Worm (Caenorhabditis elegans): ENCODE measurements around the gene F40A3.2.

The F40A3.2 gene

DNA sequence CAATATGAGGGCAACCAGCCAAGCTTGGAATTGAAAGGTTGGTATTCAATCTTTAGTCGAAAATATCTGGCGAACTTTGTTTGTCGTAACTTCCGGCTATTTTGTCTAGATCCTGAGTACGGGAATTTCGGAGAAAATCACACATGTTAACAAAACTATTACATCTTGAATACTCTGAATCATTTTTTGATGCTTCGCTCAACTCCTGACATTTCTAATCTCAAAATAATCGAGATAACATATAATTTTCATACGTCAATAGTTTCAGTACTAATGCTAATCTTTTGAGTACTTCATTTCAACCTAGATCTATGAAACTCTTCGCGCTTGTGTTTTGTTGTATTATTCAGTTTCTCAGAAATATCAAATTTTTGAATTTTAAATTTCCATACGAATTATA lies 22.5 kb downstream of the F40A3.2 start:
- TF ChIP-seq dmd-6 (GFP tag; IDR thresholded peaks at IDR 0.05) (no peak), ces-1 (GFP tag; optimal IDR thresholded peaks at IDR 0.05) (no peak), jun-1 (tag; optimal IDR thresholded peaks at IDR 0.05) (no peak), ama-1 (optimal IDR thresholded peaks at IDR 0.05) (no peak), dve-1 (tag; optimal IDR thresholded peaks at IDR 0.05; ENCODE audit: insufficient read depth) (no peak), nhr-237 (tag; optimal IDR thresholded peaks at IDR 0.05) (no peak), zag-1 (tag; optimal IDR thresholded peaks at IDR 0.05) (no peak), unc-39 (tag; optimal IDR thresholded peaks at IDR 0.05) (no peak), lin-1 (GFP tag; IDR thresholded peaks at IDR 0.05) (no peak), tra-1 (GFP tag; IDR thresholded peaks at IDR 0.05) (no peak), set-16 (GFP tag; IDR thresholded peaks at IDR 0.05) (no peak), egl-43 (GFP tag; IDR thresholded peaks at IDR 0.05) (no peak), mdt-29 (GFP tag; IDR thresholded peaks at IDR 0.05) (no peak), pqm-1 (tag; optimal IDR thresholded peaks at IDR 0.05) (no peak), hlh-11 (tag; optimal IDR thresholded peaks at IDR 0.05) (no peak), ceh-62 (tag; optimal IDR thresholded peaks at IDR 0.05) (no peak), lin-15B (tag; optimal IDR thresholded peaks at IDR 0.05) (no peak), T20F7.1 (GFP tag; optimal IDR thresholded peaks at IDR 0.05) (no peak)

DNA sequence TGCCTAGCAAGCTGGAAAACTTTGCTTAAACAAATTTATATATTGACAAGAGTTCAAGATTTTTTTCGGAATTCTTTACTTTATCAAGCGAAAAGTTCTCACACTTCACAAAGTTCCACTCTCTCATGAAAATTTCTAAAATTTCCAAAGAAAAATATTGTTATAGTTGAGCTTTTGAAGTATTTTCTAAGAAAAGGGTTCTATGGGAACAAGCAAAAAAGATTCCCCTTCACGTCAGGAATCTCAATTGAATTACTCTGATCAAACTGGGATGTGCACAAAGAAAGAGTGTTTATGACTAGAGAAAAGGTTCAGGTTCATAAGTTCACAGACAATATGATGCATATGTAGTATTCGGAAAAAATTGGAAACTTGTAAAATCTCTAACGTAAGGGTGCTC lies 25.7 kb downstream of the F40A3.2 start:
- peak in 1 of 2 experiments; percentile 80 for TF ChIP-seq unc-62 (GFP tag; optimal IDR thresholded peaks at IDR 0.05 in 1 of 2)
- no peak for TF ChIP-seq unc-62 (tag; optimal IDR thresholded peaks at IDR 0.05)
- TF ChIP-seq tag-97 (GFP tag; IDR thresholded peaks at IDR 0.05) = no peak
- TF ChIP-seq lin-15B (tag; optimal IDR thresholded peaks at IDR 0.05) = no peak
- peak; percentile 92 for TF ChIP-seq fkh-10 (GFP tag; optimal IDR thresholded peaks at IDR 0.05)

DNA sequence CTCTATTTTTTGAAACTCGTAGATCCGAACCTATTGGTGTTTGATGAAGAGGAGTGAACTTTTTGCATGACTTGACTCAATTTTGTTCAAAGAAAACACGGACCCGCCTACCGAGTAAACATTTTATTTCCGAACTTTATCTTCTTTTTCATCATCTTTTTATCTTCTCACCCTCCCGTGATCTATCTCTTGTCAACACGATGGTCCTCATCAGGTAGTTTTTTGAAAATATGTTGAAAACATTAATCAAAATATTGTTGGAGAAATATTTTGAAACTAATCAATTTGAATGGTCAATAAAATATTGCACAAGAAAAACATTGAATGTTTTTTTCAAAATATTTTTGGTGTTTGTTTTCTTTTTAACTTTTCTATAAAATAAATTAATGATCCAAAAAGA lies 29.7 kb downstream of the F40A3.2 start:
- TF ChIP-seq daf-16 (GFP tag; optimal IDR thresholded peaks at IDR 0.05) = peak in 1 of 2 experiments; percentile 94
- no peak for TF ChIP-seq daf-16 (tag; optimal IDR thresholded peaks at IDR 0.05)
- no peak for TF ChIP-seq dve-1 (tag; optimal IDR thresholded peaks at IDR 0.05; ENCODE audit: insufficient read depth)

DNA sequence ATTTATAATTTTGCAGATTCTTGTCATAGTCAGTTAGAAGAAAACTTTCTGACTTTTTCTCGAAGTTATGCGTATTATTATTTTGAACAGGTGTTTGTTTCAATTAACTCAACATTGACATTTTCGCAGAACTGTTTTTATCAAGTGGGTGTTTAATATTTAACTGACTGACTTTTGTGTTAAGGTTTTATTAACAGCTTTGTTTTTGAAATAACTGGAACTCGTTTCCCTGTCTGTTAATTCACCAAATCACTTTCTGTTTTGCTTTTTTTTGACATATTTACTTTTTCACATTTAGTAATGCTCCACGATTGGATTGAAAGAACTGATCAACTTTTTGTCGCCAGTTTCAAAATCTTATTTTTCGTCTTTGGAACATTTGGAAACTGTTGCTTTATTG lies 46.8 kb downstream of the F40A3.2 start, which contains the start of gene srsx-7:
Gene srsx-7 (plus strand): TSS at position 301 of the 400 bp plus-strand sequence.
- no peak for TF ChIP-seq F49E8.2 (tag; optimal IDR thresholded peaks at IDR 0.05; ENCODE audit: borderline replicate concordance)

DNA sequence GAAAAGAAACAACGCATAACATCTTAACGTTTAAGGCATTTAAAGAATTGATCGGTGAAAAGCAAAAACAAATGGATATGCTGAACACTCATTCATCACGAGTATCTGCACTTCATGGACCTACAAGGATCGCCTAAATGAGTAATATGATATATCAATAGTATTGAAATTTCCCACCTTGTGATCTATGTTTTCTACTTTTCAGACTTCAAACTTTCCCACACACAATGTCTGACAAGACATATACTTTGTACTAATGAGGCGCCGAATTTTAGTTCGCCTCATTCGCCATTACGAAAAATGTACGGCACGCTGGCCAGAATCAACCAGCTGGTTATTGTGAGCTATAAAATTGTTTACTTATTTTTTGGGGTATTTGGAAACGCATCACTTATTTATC lies 48.1 kb downstream of the F40A3.2 start, which contains the start of gene srsx-6:
Gene srsx-6 (plus strand): TSS at position 301 of the 400 bp plus-strand sequence.
- no peak for TF ChIP-seq nhr-102 (tag; optimal IDR thresholded peaks at IDR 0.05)

DNA sequence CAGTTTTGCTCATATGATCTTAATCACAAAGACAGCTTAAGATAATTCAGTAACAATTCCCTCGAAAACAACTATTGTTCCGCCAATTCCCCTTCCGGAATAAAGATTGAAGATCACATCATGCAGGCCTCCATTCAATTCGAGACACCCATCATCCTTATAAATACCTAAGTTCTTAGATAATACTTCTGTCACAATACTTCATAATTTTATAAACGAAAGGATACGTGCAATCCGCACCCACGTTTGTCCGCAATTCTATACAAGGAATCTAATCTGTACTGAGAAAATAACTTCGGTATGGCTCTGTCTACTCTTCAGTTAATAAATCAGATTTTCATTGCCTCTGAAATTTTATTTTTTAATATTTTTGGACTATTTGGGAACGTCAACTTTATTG lies 49.9 kb downstream of the F40A3.2 start, which contains the start of gene srsx-5:
Gene srsx-5 (plus strand): TSS at position 301 of the 400 bp plus-strand sequence.
- TF ChIP-seq spr-1 (tag; optimal IDR thresholded peaks at IDR 0.05) (no peak), snpc-4 (tag; optimal IDR thresholded peaks at IDR 0.05) (no peak), daf-12 (tag; optimal IDR thresholded peaks at IDR 0.05) (no peak), gei-8 (GFP tag; optimal IDR thresholded peaks at IDR 0.05) (no peak), aly-2 (tag; optimal IDR thresholded peaks at IDR 0.05) (no peak), pha-4 (GFP tag; IDR thresholded peaks at IDR 0.05) (no peak), pha-4 (tag; optimal IDR thresholded peaks at IDR 0.05) (no peak), nhr-77 (tag; optimal IDR thresholded peaks at IDR 0.05) (no peak)
